Fruit fly (Drosophila melanogaster) whole organism, larva: Measurements from ENCODE around the gene FRG1.

Experiments used
- noc ChIP-seq: fragments of 200-800 bp; sonication (Bioruptor generic); optimal IDR thresholded peaks from 3 replicates; lab custom pipeline; 2019; ENCODE audit warnings: missing biosample characterization, mild to moderate bottlenecking, missing genetic modification characterization, moderate library complexity

The FRG1 gene

DNA sequence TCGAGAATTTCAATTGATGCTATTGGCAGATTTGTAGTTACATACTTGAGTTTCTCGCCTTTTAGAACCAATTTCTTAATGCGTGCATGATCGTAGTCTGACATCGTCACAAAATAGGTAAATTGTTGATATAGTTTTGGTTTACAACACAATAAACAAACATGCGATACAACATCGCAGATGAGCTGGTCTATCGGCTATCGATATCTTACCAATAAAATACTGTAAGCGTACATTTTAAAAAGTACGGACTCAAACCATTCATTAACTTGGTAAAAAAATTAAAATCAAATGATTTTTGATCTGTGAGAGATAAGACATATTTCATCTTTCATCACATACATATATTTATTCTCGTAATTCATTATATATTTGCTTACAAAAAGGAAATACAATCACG, at the start of gene FRG1:
Gene FRG1 (minus strand): TSS at position 175 of the 400 bp plus-strand sequence.
- TF ChIP-seq noc (tag; lab: Kevin White, UChicago), result no peak

- TF ChIP-seq noc (tag; lab: Kevin White, UChicago), result no peak
Observed at dm6 chr3L:20342334-20342733, 45.6 kb upstream of the FRG1 start, which contains the start of gene Spn77Bc. Spn77Bc (plus strand) TSS chr3L:20342634.

DNA sequence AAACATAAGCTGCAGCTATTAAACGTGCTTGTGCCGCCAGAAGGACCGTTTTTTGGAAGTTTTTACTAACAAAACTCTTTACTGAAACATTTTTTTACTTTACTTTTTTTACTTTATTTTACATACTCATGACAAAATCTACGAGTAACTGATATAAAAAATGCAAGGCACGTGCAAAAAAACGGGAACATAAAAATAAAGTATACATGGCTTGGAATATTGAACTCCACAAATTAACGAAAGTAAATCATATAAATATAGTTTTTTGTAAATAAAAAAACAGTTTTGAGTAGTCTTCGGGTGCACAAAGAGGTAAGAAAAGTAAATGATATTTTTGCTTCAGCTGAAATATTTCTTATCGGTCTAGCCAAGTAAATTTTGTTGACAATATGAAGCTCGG, 23.9 kb upstream of the FRG1 start, which contains the start of gene Spn77Bb:
Gene Spn77Bb (plus strand): TSS at position 301 of the 400 bp plus-strand sequence.
- no peak for TF ChIP-seq noc (tag; lab: Kevin White, UChicago)

DNA sequence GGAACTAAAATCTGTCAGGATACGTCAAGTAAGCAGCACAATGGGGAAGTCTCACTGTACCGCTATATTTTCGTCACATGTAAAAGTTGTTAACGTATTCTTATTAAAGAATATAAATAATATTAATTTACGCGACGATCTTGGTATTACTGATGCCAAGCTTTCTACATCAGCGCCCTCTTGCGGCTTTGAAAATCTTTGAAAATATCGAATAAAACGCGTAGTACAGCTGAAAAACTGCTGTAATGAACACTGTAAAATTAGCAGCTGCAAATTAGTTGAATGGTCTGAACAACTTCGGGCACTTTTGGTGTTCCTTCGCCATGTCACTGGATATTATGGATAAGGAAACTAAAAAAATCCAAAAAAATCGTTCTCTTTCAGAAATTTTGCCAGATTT, 23.3 kb upstream of the FRG1 start:
- no peak for TF ChIP-seq noc (tag; lab: Kevin White, UChicago)

dm6 chr3L:20317751-20318150, 21.0 kb upstream of the FRG1 start:
- TF ChIP-seq noc (tag; lab: Kevin White, UChicago), result no peak

DNA sequence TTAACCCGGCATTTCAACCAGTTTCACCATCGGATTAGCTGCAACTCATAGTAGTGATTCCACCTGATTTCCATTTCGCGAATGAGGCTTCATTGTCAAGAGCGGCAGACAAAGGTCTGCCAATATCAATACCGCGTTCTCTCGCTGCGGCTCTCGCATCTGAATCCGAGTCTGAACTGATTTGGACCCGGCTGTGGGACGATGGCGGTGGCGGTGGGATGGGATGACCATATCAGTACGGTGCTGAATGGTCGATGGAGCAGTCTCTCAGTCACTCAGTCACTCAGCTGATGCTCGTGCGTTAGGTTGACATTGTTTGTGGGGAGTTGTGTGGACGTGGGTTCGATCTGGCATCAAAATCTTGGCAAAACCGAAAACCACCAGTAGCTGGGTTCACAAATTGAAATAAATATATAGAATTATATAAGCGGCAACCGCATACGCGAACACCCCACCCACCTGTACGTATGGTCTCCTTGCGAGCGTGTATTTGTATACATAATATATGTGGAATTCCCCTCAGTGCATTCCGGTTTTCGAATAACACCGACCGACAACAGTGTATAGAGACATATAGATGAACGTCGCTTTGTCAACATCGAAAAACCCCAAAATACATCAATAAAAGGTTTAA, 20.3 kb upstream of the FRG1 start, which contains the start of gene Spn77Ba:
Gene Spn77Ba (plus strand): TSS at position 235 of the 634 bp plus-strand sequence.
- no peak for TF ChIP-seq noc (tag; lab: Kevin White, UChicago)

dm6 chr3L:20313469-20313868, 16.7 kb upstream of the FRG1 start, which contains the start of gene alphaSnap:
alphaSnap (plus strand) TSS chr3L:20313632.
- no peak for TF ChIP-seq noc (tag; lab: Kevin White, UChicago)

dm6 chr3L:20309758-20310733, 13.3 kb upstream of the FRG1 start:
- no peak for TF ChIP-seq noc (tag; lab: Kevin White, UChicago)

DNA sequence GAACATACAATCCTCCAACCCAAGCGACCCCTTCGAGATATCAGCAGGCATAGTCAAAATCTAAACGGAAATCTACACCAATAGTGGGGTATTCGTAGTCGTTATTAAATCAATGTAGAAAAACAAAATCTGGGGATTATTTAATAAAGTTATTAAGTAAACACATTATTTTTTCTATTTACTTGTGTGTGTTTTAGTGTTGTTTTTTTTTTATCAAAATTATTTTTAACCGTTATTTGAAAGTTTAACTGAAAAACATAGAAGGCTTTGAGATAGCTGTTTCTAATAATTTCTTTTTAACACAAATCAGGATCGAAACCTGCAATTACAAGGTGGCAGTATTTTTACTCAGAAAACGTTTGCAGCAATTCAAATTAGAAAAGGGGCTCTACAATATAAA, 12.6 kb upstream of the FRG1 start, which contains the start of gene polo:
Gene polo (plus strand): TSS at position 301 of the 400 bp plus-strand sequence.
- no peak for TF ChIP-seq noc (tag; lab: Kevin White, UChicago)

- TF ChIP-seq noc (tag; lab: Kevin White, UChicago), result no peak
Observed at dm6 chr3L:20306142-20306541, 9.4 kb upstream of the FRG1 start, which contains the start of gene CG32225. CG32225 (minus strand) TSS chr3L:20306283.

dm6 chr3L:20302081-20302630, 5.4 kb upstream of the FRG1 start, which contains the start of gene Pex23:
Pex23 (minus strand) TSS chr3L:20302141.
- TF ChIP-seq noc (tag; lab: Kevin White, UChicago), result no peak

dm6 chr3L:20299110-20299509, 2.3 kb upstream of the FRG1 start, which contains the start of gene SCCRO4:
SCCRO4 (plus strand) TSS chr3L:20299410.
- TF ChIP-seq noc (tag; lab: Kevin White, UChicago), result no peak

- no peak for TF ChIP-seq noc (tag; lab: Kevin White, UChicago)
Observed at dm6 chr3L:20295095-20295494, 1.7 kb downstream of the FRG1 start, which contains the start of gene gogo. gogo (minus strand) TSS chr3L:20295133.

- no peak for TF ChIP-seq noc (tag; lab: Kevin White, UChicago)
Observed at dm6 chr3L:20287046-20287445, 9.7 kb downstream of the FRG1 start.

- TF ChIP-seq noc (tag; lab: Kevin White, UChicago), result no peak
Observed at dm6 chr3L:20281254-20281653, 15.5 kb downstream of the FRG1 start.
